Worm (Caenorhabditis elegans): ENCODE data around the gene unc-69.
A peak's percentile ranks its signal among the peaks of the same experiment; 100 is the strongest.

Gene unc-69

DNA sequence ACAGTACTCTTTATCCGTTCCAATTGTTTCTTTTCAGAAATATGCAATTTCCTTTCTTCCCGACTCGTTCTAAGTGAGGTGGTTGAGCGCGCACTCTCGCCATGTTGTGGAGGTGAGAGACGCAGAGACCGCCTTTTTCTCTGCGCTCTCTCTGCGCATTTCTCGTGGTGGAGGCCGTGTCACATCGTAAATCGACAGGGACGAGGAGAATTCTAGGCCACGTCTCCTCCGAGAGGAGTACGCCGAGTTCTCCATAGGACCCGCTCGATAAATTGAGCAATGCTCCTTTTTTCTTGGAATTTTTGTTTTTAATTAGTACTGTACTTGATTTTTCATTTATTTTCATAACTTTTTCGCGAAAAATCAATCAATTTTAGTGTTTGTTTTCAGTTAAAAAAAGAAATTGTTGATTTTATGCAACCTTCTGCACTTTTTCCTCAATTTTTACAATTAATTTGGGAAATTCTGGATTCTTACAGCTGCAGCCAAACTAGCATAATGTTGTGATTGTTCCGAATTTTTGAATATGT, 47.9 kb upstream of the unc-69 start, which contains the start of gene cnk-1 (continued):
- TF ChIP-seq hlh-15 (tag; optimal IDR thresholded peaks at IDR 0.05) (no peak), lin-11 (tag; optimal IDR thresholded peaks at IDR 0.05) (no peak), ceh-14 (tag; optimal IDR thresholded peaks at IDR 0.05) (peak; percentile 43), npax-4 (tag; optimal IDR thresholded peaks at IDR 0.05) (no peak), ceh-6 (GFP tag; optimal IDR thresholded peaks at IDR 0.05) (no peak), sox-4 (tag; optimal IDR thresholded peaks at IDR 0.05) (no peak), ama-1 (optimal IDR thresholded peaks at IDR 0.05) (no peak), madf-2 (tag; optimal IDR thresholded peaks at IDR 0.05) (no peak), ceh-2 (tag; optimal IDR thresholded peaks at IDR 0.05) (peak; percentile 84), lim-6 (tag; optimal IDR thresholded peaks at IDR 0.05) (peak; percentile 39), nhr-232 (tag; optimal IDR thresholded peaks at IDR 0.05) (no peak), syd-9 (tag; optimal IDR thresholded peaks at IDR 0.05) (no peak), fax-1 (tag; optimal IDR thresholded peaks at IDR 0.05) (peak; percentile 10), nhr-11 (tag; optimal IDR thresholded peaks at IDR 0.05) (no peak), fkh-10 (GFP tag; optimal IDR thresholded peaks at IDR 0.05) (no peak), pha-4 (tag; optimal IDR thresholded peaks at IDR 0.05) (no peak), fkh-6 (tag; optimal IDR thresholded peaks at IDR 0.05) (peak; percentile 31), unc-86 (tag; optimal IDR thresholded peaks at IDR 0.05) (no peak), Y22D7AL.16 (tag; optimal IDR thresholded peaks at IDR 0.05) (no peak), tbx-2 (tag; optimal IDR thresholded peaks at IDR 0.05) (peak; percentile 84), rnt-1 (tag; optimal IDR thresholded peaks at IDR 0.05) (peak; percentile 51), dmd-4 (tag; optimal IDR thresholded peaks at IDR 0.05; ENCODE audit: borderline replicate concordance) (no peak), zip-5 (tag; optimal IDR thresholded peaks at IDR 0.05) (peak; percentile 30), sox-2 (GFP tag; IDR thresholded peaks at IDR 0.05) (peak; percentile 41), pha-2 (tag; optimal IDR thresholded peaks at IDR 0.05) (no peak), ets-4 (tag; optimal IDR thresholded peaks at IDR 0.05) (peak; percentile 84), T23F11.4 (GFP tag; optimal IDR thresholded peaks at IDR 0.05) (no peak), hlh-8 (tag; optimal IDR thresholded peaks at IDR 0.05) (no peak), ceh-19 (GFP tag; optimal IDR thresholded peaks at IDR 0.05) (no peak), gmeb-2 (tag; optimal IDR thresholded peaks at IDR 0.05) (no peak), ceh-34 (tag; optimal IDR thresholded peaks at IDR 0.05) (peak; percentile 62), ceh-48 (tag; optimal IDR thresholded peaks at IDR 0.05) (no peak), elt-2 (tag; optimal IDR thresholded peaks at IDR 0.05) (peak; percentile 26), ceh-22 (tag; optimal IDR thresholded peaks at IDR 0.05) (no peak), unc-3 (GFP tag; conservative IDR thresholded peaks at IDR 0.05) (peak; percentile 71), unc-3 (tag; optimal IDR thresholded peaks at IDR 0.05) (no peak), ref-2 (tag; optimal IDR thresholded peaks at IDR 0.05) (peak; percentile 42), ceh-31 (tag; optimal IDR thresholded peaks at IDR 0.05) (peak; percentile 94), ceh-24 (tag; optimal IDR thresholded peaks at IDR 0.05) (no peak)

DNA sequence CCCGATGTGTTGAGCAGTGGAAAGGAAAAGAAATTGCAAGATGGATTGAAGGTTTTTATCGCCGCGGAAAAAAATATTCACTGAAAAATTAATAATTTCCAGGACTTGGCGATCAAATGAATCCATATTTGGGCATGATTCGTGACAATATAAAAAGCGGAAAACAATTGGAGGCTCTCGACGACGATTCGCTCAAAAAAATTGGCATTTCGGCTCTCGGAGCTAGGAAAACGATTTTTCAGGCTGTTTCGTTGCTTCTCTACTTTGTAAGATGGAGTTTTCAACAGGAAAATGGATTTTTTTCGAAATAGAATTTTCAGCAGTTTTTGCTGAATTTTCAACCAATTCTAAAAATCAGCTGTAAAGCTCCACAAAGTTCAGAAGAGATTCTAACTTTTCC, 46.9 kb upstream of the unc-69 start:
- TF ChIP-seq hlh-13 (GFP tag; optimal IDR thresholded peaks at IDR 0.05) (no peak), zip-5 (tag; optimal IDR thresholded peaks at IDR 0.05) (no peak), dmd-4 (tag; optimal IDR thresholded peaks at IDR 0.05; ENCODE audit: borderline replicate concordance) (no peak), C38D4.7 (GFP tag; optimal IDR thresholded peaks at IDR 0.05) (no peak), fkh-10 (GFP tag; optimal IDR thresholded peaks at IDR 0.05) (no peak), K02D7.2 (tag; optimal IDR thresholded peaks at IDR 0.05) (no peak), fax-1 (tag; optimal IDR thresholded peaks at IDR 0.05) (no peak), ceh-31 (tag; optimal IDR thresholded peaks at IDR 0.05) (no peak), dve-1 (tag; optimal IDR thresholded peaks at IDR 0.05) (no peak), hlh-8 (tag; optimal IDR thresholded peaks at IDR 0.05) (no peak), syd-9 (tag; optimal IDR thresholded peaks at IDR 0.05) (no peak), nhr-11 (tag; optimal IDR thresholded peaks at IDR 0.05) (no peak), ama-1 (optimal IDR thresholded peaks at IDR 0.05) (no peak), sox-2 (GFP tag; IDR thresholded peaks at IDR 0.05) (no peak), lim-6 (tag; optimal IDR thresholded peaks at IDR 0.05) (no peak)
